Worm (Caenorhabditis elegans) whole organism, L1 larva: ENCODE measurements around the gene Y54G11A.9.

Experiments
- C04F5.9 ChIP-seq: sonication (generic microtip); optimal IDR thresholded peaks from 2 replicates; lab custom pipeline; 2016; ENCODE audit warnings: missing genetic modification characterization, missing compliant biosample characterization
- aly-2 ChIP-seq: fragments of 150-350 bp; optimal IDR thresholded peaks from 2 replicates; lab custom pipeline; 2014; ENCODE audit warnings: missing biosample characterization, missing genetic modification characterization
- ama-1 ChIP-seq: fragments of 150-350 bp; optimal IDR thresholded peaks from 2 replicates; lab custom pipeline; 2014
- ceh-63 ChIP-seq: fragments of 200-800 bp; sonication (Bioruptor generic); optimal IDR thresholded peaks from 2 replicates; lab custom pipeline; 2018; ENCODE audit warnings: mild to moderate bottlenecking, missing genetic modification characterization, missing compliant biosample characterization
- ceh-88 ChIP-seq: fragments of 200-800 bp; sonication (Bioruptor generic); IDR thresholded peaks from 2 replicates; pipeline ENCODE4 v1.3.6; 2022; ENCODE audit warnings: missing genetic modification characterization, missing compliant biosample characterization
- dpl-1 ChIP-seq, 3 experiments: fragments of 150-350 bp in 2 of 3; sonication (generic microtip) in 1 of 3; optimal IDR thresholded peaks; 2 replicates each; lab custom pipeline; 2014 to 2017; ENCODE audit warnings: missing biosample characterization in 3 of 3, missing genetic modification characterization in 3 of 3, missing genetic modification reagents in 3 of 3
- lin-13 ChIP-seq: fragments of 150-350 bp; optimal IDR thresholded peaks from 2 replicates; lab custom pipeline; 2014; ENCODE audit warnings: missing biosample characterization, missing genetic modification reagents, missing genetic modification characterization
- lin-39 ChIP-seq: fragments of 150-350 bp; optimal IDR thresholded peaks from 2 replicates; lab custom pipeline; 2014; ENCODE audit warnings: missing biosample characterization, missing genetic modification reagents, missing genetic modification characterization
- mdl-1 ChIP-seq, 2 experiments: fragments of 150-350 bp; optimal IDR thresholded peaks; 2 replicates each; lab custom pipeline; 2014 to 2017; ENCODE audit warnings: missing biosample characterization in 2 of 2, missing genetic modification characterization in 2 of 2, inconsistent platforms in 1 of 2
- nhr-77 ChIP-seq: fragments of 150-350 bp; optimal IDR thresholded peaks from 2 replicates; lab custom pipeline; 2014; ENCODE audit warnings: missing biosample characterization, missing genetic modification characterization
- pax-3 ChIP-seq: fragments of 200-800 bp; sonication (Bioruptor generic); optimal IDR thresholded peaks from 2 replicates; lab custom pipeline; 2018; ENCODE audit warnings: mild to moderate bottlenecking, missing genetic modification characterization, moderate library complexity, missing compliant biosample characterization
- rnt-1 ChIP-seq: sonication (generic microtip); optimal IDR thresholded peaks from 2 replicates; lab custom pipeline; 2016; ENCODE audit warnings: mild to moderate bottlenecking, missing genetic modification characterization, moderate library complexity, missing compliant biosample characterization
- skn-1 ChIP-seq: fragments of 150-350 bp; optimal IDR thresholded peaks from 2 replicates; lab custom pipeline; 2014; ENCODE audit warnings: missing biosample characterization, missing genetic modification characterization
- ztf-11 ChIP-seq, 2 experiments: sonication (generic microtip); optimal IDR thresholded peaks; 2 replicates each; lab custom pipeline; 2016 to 2017; ENCODE audit warnings: missing genetic modification characterization in 2 of 2, missing biosample characterization in 1 of 2, missing compliant biosample characterization in 1 of 2

ce11 chrII:14393766-14394165 lies 47.5 kb upstream of the Y54G11A.9 start:
- TF ChIP-seq C04F5.9 (tag; lab: Kevin White, UChicago) = no peak
- no peak for TF ChIP-seq ceh-63 (GFP tag; lab: Kevin White, UChicago)
- TF ChIP-seq skn-1 (tag; lab: Kevin White, UChicago) = no peak
- TF ChIP-seq mdl-1 (tag; optimal IDR thresholded peaks at IDR 0.05; lab: Kevin White, UChicago) = no peak
- TF ChIP-seq nhr-77 (tag; lab: Kevin White, UChicago) = no peak
- TF ChIP-seq lin-13 = no peak
- TF ChIP-seq ama-1 (lab: Kevin White, UChicago) = no peak
- no peak for TF ChIP-seq lin-39 (tag; lab: Kevin White, UChicago)
- TF ChIP-seq aly-2 (tag; lab: Kevin White, UChicago) = no peak
- no peak for TF ChIP-seq dpl-1 (GFP tag; optimal IDR thresholded peaks at IDR 0.05; lab: Kevin White, UChicago)
- no peak for TF ChIP-seq rnt-1 (tag; lab: Kevin White, UChicago)
- no peak for TF ChIP-seq pax-3 (tag; lab: Kevin White, UChicago)
- TF ChIP-seq ztf-11 (tag; optimal IDR thresholded peaks at IDR 0.05; lab: Kevin White, UChicago) = no peak
- TF ChIP-seq ceh-88 (GFP tag; lab: Robert Waterston, UW) = no peak
